Worm (Caenorhabditis elegans): Measurements from ENCODE around the gene nas-1.
A peak's percentile ranks its signal among the peaks of the same experiment; 100 is the strongest.

nas-1 gene

DNA sequence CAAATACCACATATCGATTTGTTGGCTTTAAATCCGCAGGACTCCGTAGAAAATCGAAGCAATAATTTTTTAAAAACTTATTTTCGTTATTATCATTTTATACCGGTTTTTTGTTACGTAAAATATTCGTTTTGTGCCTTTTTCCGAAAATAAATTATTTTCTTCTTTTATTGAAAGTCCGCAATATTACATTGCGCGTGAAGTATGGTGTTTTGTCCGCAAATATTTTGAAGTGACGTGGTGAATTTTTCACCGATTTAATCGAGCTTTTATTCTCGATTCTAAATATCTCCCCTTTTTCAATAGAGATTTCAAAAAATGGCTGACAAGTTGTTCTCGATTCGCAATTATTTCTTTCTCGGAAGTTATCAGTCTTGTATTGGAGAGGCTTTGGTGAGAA lies 20.4 kb downstream of the nas-1 start, which contains the start of gene cope-1:
cope-1 (plus strand) TSS at position 229 of the 400 bp plus-strand sequence.
- TF ChIP-seq unc-62 (GFP tag; optimal IDR thresholded peaks at IDR 0.05) = no peak
- TF ChIP-seq mep-1 (tag; optimal IDR thresholded peaks at IDR 0.05) = peak; percentile 4
- TF ChIP-seq lsy-2 (tag; optimal IDR thresholded peaks at IDR 0.05) = peak; percentile 39
- TF ChIP-seq ceh-43 (GFP tag; optimal IDR thresholded peaks at IDR 0.05) = no peak
- no peak for TF ChIP-seq hlh-1 (tag; optimal IDR thresholded peaks at IDR 0.05)
- no peak for TF ChIP-seq unc-39 (tag; optimal IDR thresholded peaks at IDR 0.05)
- TF ChIP-seq blmp-1 (tag; optimal IDR thresholded peaks at IDR 0.05) = no peak
- TF ChIP-seq ces-1 (GFP tag; optimal IDR thresholded peaks at IDR 0.05) = peak; percentile 37
- TF ChIP-seq tbx-8 (GFP tag; optimal IDR thresholded peaks at IDR 0.05) = no peak
- no peak for TF ChIP-seq mls-2 (tag; optimal IDR thresholded peaks at IDR 0.05)

ce11 chrIII:13427817-13428216 lies 22.2 kb downstream of the nas-1 start:
- TF ChIP-seq unc-62 (GFP tag; optimal IDR thresholded peaks at IDR 0.05) = no peak
- no peak for TF ChIP-seq lin-13 (tag; optimal IDR thresholded peaks at IDR 0.05)
- no peak for TF ChIP-seq sem-2 (GFP tag; optimal IDR thresholded peaks at IDR 0.05)
- TF ChIP-seq sptf-1 (tag; optimal IDR thresholded peaks at IDR 0.05) = no peak
- TF ChIP-seq flh-1 (GFP tag; optimal IDR thresholded peaks at IDR 0.05) = no peak
- TF ChIP-seq cnd-1 (tag; optimal IDR thresholded peaks at IDR 0.05) = no peak
- no peak for TF ChIP-seq tbx-8 (GFP tag; optimal IDR thresholded peaks at IDR 0.05)
- TF ChIP-seq zip-8 (tag; optimal IDR thresholded peaks at IDR 0.05) = no peak
- no peak for TF ChIP-seq blmp-1 (tag; optimal IDR thresholded peaks at IDR 0.05)
- TF ChIP-seq pha-4 (tag; optimal IDR thresholded peaks at IDR 0.05) = no peak
- TF ChIP-seq nhr-76 (tag; optimal IDR thresholded peaks at IDR 0.05) = no peak
- no peak for TF ChIP-seq M03D4.4 (tag; optimal IDR thresholded peaks at IDR 0.05)
- TF ChIP-seq lsy-2 (tag; optimal IDR thresholded peaks at IDR 0.05) = no peak
- TF ChIP-seq drap-1 (GFP tag; optimal IDR thresholded peaks at IDR 0.05) = no peak
- TF ChIP-seq nhr-237 (tag; optimal IDR thresholded peaks at IDR 0.05) = no peak
- no peak for TF ChIP-seq ceh-39 (tag; optimal IDR thresholded peaks at IDR 0.05)
- no peak for TF ChIP-seq ceh-83 (GFP tag; optimal IDR thresholded peaks at IDR 0.05)
- TF ChIP-seq elt-1 (tag; optimal IDR thresholded peaks at IDR 0.05; ENCODE audit: borderline replicate concordance, insufficient read depth) = no peak
- TF ChIP-seq unc-120 (tag; optimal IDR thresholded peaks at IDR 0.05; ENCODE audit: poor library complexity, severe bottlenecking) = no peak
- no peak for TF ChIP-seq ztf-11 (tag; optimal IDR thresholded peaks at IDR 0.05)

ce11 chrIII:13429668-13430067 lies 24.1 kb downstream of the nas-1 start, which contains the start of gene bli-5:
Gene bli-5 (minus strand): TSS chrIII:13429768.
- TF ChIP-seq unc-39 (tag; optimal IDR thresholded peaks at IDR 0.05) (no peak), nhr-12 (tag; optimal IDR thresholded peaks at IDR 0.05) (no peak), mep-1 (tag; optimal IDR thresholded peaks at IDR 0.05) (no peak), hlh-1 (tag; optimal IDR thresholded peaks at IDR 0.05) (no peak), elt-3 (tag; optimal IDR thresholded peaks at IDR 0.05) (no peak), nhr-2 (tag; optimal IDR thresholded peaks at IDR 0.05) (no peak), ceh-83 (GFP tag; optimal IDR thresholded peaks at IDR 0.05) (no peak), unc-62 (GFP tag; optimal IDR thresholded peaks at IDR 0.05) (no peak), nhr-28 (tag; optimal IDR thresholded peaks at IDR 0.05) (no peak), ztf-11 (tag; optimal IDR thresholded peaks at IDR 0.05) (no peak), flh-1 (GFP tag; optimal IDR thresholded peaks at IDR 0.05) (no peak), nhr-237 (tag; optimal IDR thresholded peaks at IDR 0.05) (no peak), zip-8 (tag; optimal IDR thresholded peaks at IDR 0.05) (no peak)

- TF ChIP-seq unc-120 (tag; optimal IDR thresholded peaks at IDR 0.05; ENCODE audit: poor library complexity, severe bottlenecking) (no peak), lin-13 (tag; optimal IDR thresholded peaks at IDR 0.05) (no peak), blmp-1 (tag; optimal IDR thresholded peaks at IDR 0.05) (no peak), elt-1 (tag; optimal IDR thresholded peaks at IDR 0.05; ENCODE audit: borderline replicate concordance, insufficient read depth) (no peak), unc-39 (tag; optimal IDR thresholded peaks at IDR 0.05) (no peak), ceh-39 (tag; optimal IDR thresholded peaks at IDR 0.05) (no peak), nhr-237 (tag; optimal IDR thresholded peaks at IDR 0.05) (no peak), lsy-2 (tag; optimal IDR thresholded peaks at IDR 0.05) (no peak), flh-1 (GFP tag; optimal IDR thresholded peaks at IDR 0.05) (no peak), nhr-76 (tag; optimal IDR thresholded peaks at IDR 0.05) (no peak), snpc-4 (tag; optimal IDR thresholded peaks at IDR 0.05) (no peak), sptf-1 (tag; optimal IDR thresholded peaks at IDR 0.05) (no peak), ceh-83 (GFP tag; optimal IDR thresholded peaks at IDR 0.05) (no peak), nhr-28 (tag; optimal IDR thresholded peaks at IDR 0.05) (no peak), drap-1 (GFP tag; optimal IDR thresholded peaks at IDR 0.05) (no peak), hlh-1 (tag; optimal IDR thresholded peaks at IDR 0.05) (no peak)
Measured at ce11 chrIII:13430162-13430561, 24.6 kb downstream of the nas-1 start, which contains the start of gene trf-1. Gene trf-1 (plus strand): TSS chrIII:13430462.

DNA sequence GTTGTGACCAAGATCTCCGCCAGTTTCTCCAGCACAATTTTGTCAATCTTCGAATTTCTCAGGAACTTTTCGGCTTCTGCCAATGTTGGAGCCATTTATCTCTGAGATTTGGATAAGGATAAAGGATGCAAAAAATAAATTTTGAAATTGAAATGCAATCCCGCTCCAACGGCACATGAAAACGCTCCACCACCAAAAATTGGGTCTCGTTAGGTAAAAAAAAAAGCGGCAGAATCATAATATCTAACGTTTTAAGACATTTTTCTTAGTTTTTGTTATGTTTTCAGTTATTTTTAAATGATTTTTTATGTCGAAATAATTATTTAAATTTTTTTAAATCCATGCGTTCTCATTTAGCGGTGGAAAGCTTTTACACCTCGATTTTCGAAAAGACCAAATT lies 28.8 kb downstream of the nas-1 start, which contains the start of gene F45G2.7:
F45G2.7 (minus strand) TSS at position 101 of the 400 bp plus-strand sequence.
- TF ChIP-seq nhr-12 (tag; optimal IDR thresholded peaks at IDR 0.05) (no peak), lsy-2 (tag; optimal IDR thresholded peaks at IDR 0.05) (no peak), nhr-237 (tag; optimal IDR thresholded peaks at IDR 0.05) (no peak), nhr-76 (tag; optimal IDR thresholded peaks at IDR 0.05) (no peak), ceh-43 (GFP tag; optimal IDR thresholded peaks at IDR 0.05) (no peak), M03D4.4 (tag; optimal IDR thresholded peaks at IDR 0.05) (no peak), snpc-4 (tag; optimal IDR thresholded peaks at IDR 0.05) (no peak), flh-1 (GFP tag; optimal IDR thresholded peaks at IDR 0.05) (no peak), unc-120 (tag; optimal IDR thresholded peaks at IDR 0.05; ENCODE audit: poor library complexity, severe bottlenecking) (no peak), drap-1 (GFP tag; optimal IDR thresholded peaks at IDR 0.05) (no peak), hlh-1 (tag; optimal IDR thresholded peaks at IDR 0.05) (no peak)

All from whole organism, mixed stage, embryonic.